Worm (Caenorhabditis elegans) whole organism, L4/young adult: ENCODE results near the gene C33C12.4.

Experiments
- dao-5 ChIP-seq: sonication (generic microtip); optimal IDR thresholded peaks from 2 replicates; lab custom pipeline; 2016; ENCODE audit warnings: missing genotype, missing genetic modification characterization, moderate library complexity, missing compliant biosample characterization
- him-1 ChIP-seq: sonication (generic microtip); optimal IDR thresholded peaks from 2 replicates; lab custom pipeline; 2016; ENCODE audit warnings: missing genotype, missing genetic modification reagents, missing genetic modification characterization, missing compliant biosample characterization

- TF ChIP-seq him-1 (tag; lab: Kevin White, UChicago) (no peak), dao-5 (tag; lab: Kevin White, UChicago) (no peak)
Observed at ce11 chrII:2166376-2166775, at the start of gene C33C12.4.
